Worm (Caenorhabditis elegans) whole organism, L4 larva: Measurements from ENCODE around the gene F21C10.11.
A peak's percentile ranks its signal among the peaks of the same experiment; 100 is the strongest.

Experiments used
- F26F4.8 ChIP-seq: fragments of 200-800 bp; sonication (Bioruptor generic); conservative IDR thresholded peaks from 2 replicates; pipeline ENCODE4 v1.3.6; 2022; ENCODE audit warnings: missing genetic modification characterization, missing compliant biosample characterization
- R02D3.7 ChIP-seq: fragments of 150-350 bp; sonication (generic microtip); optimal IDR thresholded peaks from 3 replicates; lab custom pipeline; 2014; ENCODE audit warnings: missing biosample characterization, missing genetic modification characterization
- T26A8.4 ChIP-seq: fragments of 200-800 bp; sonication (Bioruptor generic); IDR thresholded peaks from 2 replicates; pipeline ENCODE4 v1.3.6; 2022; ENCODE audit warnings: missing genetic modification characterization, missing compliant biosample characterization
- Y48G9A.11 ChIP-seq: fragments of 200-800 bp; sonication (Bioruptor generic); IDR thresholded peaks from 2 replicates; pipeline ENCODE4 v1.3.6; 2022; ENCODE audit warnings: missing genetic modification reagents, missing genetic modification characterization, missing compliant biosample characterization
- Y75B8A.6 ChIP-seq: fragments of 200-800 bp; sonication (Bioruptor generic); IDR thresholded peaks from 2 replicates; pipeline ENCODE4 v1.3.6; 2022; ENCODE audit warnings: missing genetic modification reagents, missing genetic modification characterization, missing compliant biosample characterization
- aha-1 ChIP-seq: fragments of 150-350 bp; peaks from one replicate; lab custom pipeline; 2014; ENCODE audit warnings: missing biosample characterization, missing genetic modification characterization
- arid-1 ChIP-seq: fragments of 200-800 bp; sonication (Bioruptor generic); conservative IDR thresholded peaks from 2 replicates; pipeline ENCODE4 v1.3.6; 2022; ENCODE audit warnings: missing genetic modification reagents, missing genetic modification characterization, missing compliant biosample characterization
- ceh-20 ChIP-seq: fragments of 200-800 bp; sonication (Bioruptor generic); IDR thresholded peaks from 2 replicates; pipeline ENCODE4 v1.3.6; 2022; ENCODE audit warnings: missing genetic modification reagents, missing genetic modification characterization, missing compliant biosample characterization
- daf-12 ChIP-seq: fragments of 150-350 bp; optimal IDR thresholded peaks from 2 replicates; lab custom pipeline; 2014; ENCODE audit warnings: missing biosample characterization, missing genetic modification reagents, missing genetic modification characterization
- daf-16 ChIP-seq, 3 experiments: sonication (generic microtip); optimal IDR thresholded peaks; 2 replicates each; lab custom pipeline; 2016 to 2017; ENCODE audit warnings: missing genetic modification characterization in 3 of 3, missing genetic modification reagents in 3 of 3, mild to moderate bottlenecking in 2 of 3, missing compliant biosample characterization in 2 of 3, missing biosample characterization in 1 of 3, moderate library complexity in 1 of 3
- dmd-6 ChIP-seq: fragments of 200-800 bp; sonication (Bioruptor generic); IDR thresholded peaks from 2 replicates; pipeline ENCODE4 v1.3.6; 2022; ENCODE audit warnings: missing genetic modification reagents, missing genetic modification characterization, missing compliant biosample characterization
- dve-1 ChIP-seq: sonication (generic microtip); optimal IDR thresholded peaks from 2 replicates; lab custom pipeline; 2017; ENCODE audit warnings: antibody characterized with exemption, mild to moderate bottlenecking, missing genetic modification characterization, missing compliant biosample characterization; ENCODE audit not compliant: insufficient read depth
- gei-8 ChIP-seq: fragments of 200-800 bp; sonication (Bioruptor generic); optimal IDR thresholded peaks from 2 replicates; lab custom pipeline; 2018; ENCODE audit warnings: mild to moderate bottlenecking, missing genetic modification characterization, missing compliant biosample characterization
- hif-1 ChIP-seq, 2 experiments: sonication (generic microtip); optimal IDR thresholded peaks; 2 replicates each; lab custom pipeline; 2016 to 2017; ENCODE audit warnings: missing compliant biosample characterization in 2 of 2, missing genetic modification characterization in 2 of 2, missing genetic modification reagents in 2 of 2, missing genotype in 2 of 2, mild to moderate bottlenecking in 1 of 2
- hlh-11 ChIP-seq: fragments of 200-800 bp; sonication (Bioruptor generic); optimal IDR thresholded peaks from 2 replicates; lab custom pipeline; 2018; ENCODE audit warnings: mild to moderate bottlenecking, missing genetic modification characterization, missing compliant biosample characterization
- hlh-30 ChIP-seq: sonication (generic microtip); optimal IDR thresholded peaks from 2 replicates; lab custom pipeline; 2017; ENCODE audit warnings: antibody characterized with exemption, mild to moderate bottlenecking, missing genetic modification characterization, missing compliant biosample characterization; ENCODE audit not compliant: insufficient read depth
- lin-38 ChIP-seq: fragments of 200-800 bp; sonication (Bioruptor generic); IDR thresholded peaks from 2 replicates; pipeline ENCODE4 v1.3.6; 2022; ENCODE audit warnings: missing genetic modification reagents, missing genetic modification characterization, missing compliant biosample characterization
- mdl-1 ChIP-seq, 2 experiments: fragments of 150-350 bp in 1 of 2; sonication (generic microtip) in 1 of 2; optimal IDR thresholded peaks; 2 replicates each; lab custom pipeline; 2014 to 2017; ENCODE audit warnings: missing biosample characterization in 2 of 2, missing genetic modification characterization in 2 of 2
- mdt-29 ChIP-seq: fragments of 200-800 bp; sonication (Bioruptor generic); IDR thresholded peaks from 2 replicates; pipeline ENCODE4 v1.3.6; 2022; ENCODE audit warnings: missing genetic modification reagents, missing genetic modification characterization, missing compliant biosample characterization
- mes-2 ChIP-seq: sonication (generic microtip); optimal IDR thresholded peaks from 2 replicates; lab custom pipeline; 2016; ENCODE audit warnings: missing genotype, mild to moderate bottlenecking, missing genetic modification characterization, missing compliant biosample characterization; ENCODE audit not compliant: poor library complexity, severe bottlenecking
- mxl-3 ChIP-seq: fragments of 200-800 bp; sonication (Bioruptor generic); optimal IDR thresholded peaks from 2 replicates; lab custom pipeline; 2018; ENCODE audit warnings: mild to moderate bottlenecking, missing genetic modification characterization, missing compliant biosample characterization
- nhr-102 ChIP-seq: sonication (generic microtip); optimal IDR thresholded peaks from 2 replicates; lab custom pipeline; 2016; ENCODE audit warnings: mild to moderate bottlenecking, missing genetic modification characterization, moderate library complexity, missing compliant biosample characterization
- nhr-11 ChIP-seq: fragments of 150-350 bp; optimal IDR thresholded peaks from 2 replicates; lab custom pipeline; 2014; ENCODE audit warnings: missing biosample characterization, missing genetic modification characterization
- nhr-237 ChIP-seq: sonication (generic microtip); optimal IDR thresholded peaks from 2 replicates; lab custom pipeline; 2017; ENCODE audit warnings: missing biosample characterization, missing genetic modification characterization
- nhr-28 ChIP-seq: fragments of 150-350 bp; optimal IDR thresholded peaks from 2 replicates; lab custom pipeline; 2014; ENCODE audit warnings: missing biosample characterization, missing genetic modification characterization
- nhr-41 ChIP-seq: fragments of 200-800 bp; sonication (Bioruptor generic); IDR thresholded peaks from 2 replicates; pipeline ENCODE4 v1.3.6; 2022; ENCODE audit warnings: missing genetic modification reagents, missing genetic modification characterization, missing compliant biosample characterization
- nhr-48 ChIP-seq: sonication (generic microtip); optimal IDR thresholded peaks from 2 replicates; lab custom pipeline; 2016; ENCODE audit warnings: mild to moderate bottlenecking, missing genetic modification characterization, missing compliant biosample characterization
- nhr-76 ChIP-seq: fragments of 150-350 bp; optimal IDR thresholded peaks from 2 replicates; lab custom pipeline; 2014; ENCODE audit warnings: missing biosample characterization, missing genetic modification characterization
- pqm-1 ChIP-seq: sonication (generic microtip); optimal IDR thresholded peaks from 2 replicates; lab custom pipeline; 2017; ENCODE audit warnings: missing biosample characterization, missing genetic modification characterization
- saeg-2 ChIP-seq: fragments of 200-800 bp; sonication (Bioruptor generic); IDR thresholded peaks from 2 replicates; pipeline ENCODE4 v1.3.6; 2022; ENCODE audit warnings: missing genetic modification reagents, missing genetic modification characterization, missing compliant biosample characterization
- skn-1 ChIP-seq: fragments of 150-350 bp; optimal IDR thresholded peaks from 2 replicates; lab custom pipeline; 2014; ENCODE audit warnings: missing biosample characterization, missing genetic modification characterization
- spr-1 ChIP-seq: sonication (generic microtip); optimal IDR thresholded peaks from 2 replicates; lab custom pipeline; 2016; ENCODE audit warnings: mild to moderate bottlenecking, missing genetic modification characterization, missing compliant biosample characterization
- tra-1 ChIP-seq: fragments of 200-800 bp; sonication (Bioruptor generic); IDR thresholded peaks from 2 replicates; pipeline ENCODE4 v1.3.6; 2022; ENCODE audit warnings: missing genetic modification reagents, missing genetic modification characterization, missing compliant biosample characterization
- unc-62 ChIP-seq, 3 experiments: fragments of 150-350 bp in 1 of 3; sonication (generic microtip); optimal IDR thresholded peaks in 2 of 3; peaks in 1 of 3; 1 replicate in 1 of 3; 2 replicates in 2 of 3; lab custom pipeline; 2014 to 2017; ENCODE audit warnings: missing biosample characterization in 3 of 3, missing genetic modification characterization in 3 of 3, missing genetic modification reagents in 3 of 3, missing genotype in 1 of 3
- ztf-7 ChIP-seq: fragments of 150-350 bp; optimal IDR thresholded peaks from 2 replicates; lab custom pipeline; 2014; ENCODE audit warnings: missing biosample characterization, missing genetic modification characterization

Gene F21C10.11

ce11 chrV:9075827-9076226 is 47.5 kb upstream of the F21C10.11 start (continued):
- TF ChIP-seq R02D3.7 (no peak), nhr-28 (tag; lab: Kevin White, UChicago) (peak; percentile 25), nhr-76 (tag; lab: Kevin White, UChicago) (no peak), spr-1 (no peak), arid-1 (GFP tag; lab: Robert Waterston, UW) (no peak)

- TF ChIP-seq ceh-20 (GFP tag; lab: Robert Waterston, UW) (no peak), Y48G9A.11 (GFP tag; lab: Robert Waterston, UW) (no peak), skn-1 (no peak), mxl-3 (no peak), daf-16 (GFP tag; optimal IDR thresholded peaks at IDR 0.05; lab: Kevin White, UChicago) (no peak), daf-16 (tag; optimal IDR thresholded peaks at IDR 0.05; lab: Kevin White, UChicago) (peak; percentile 4), nhr-237 (tag; lab: Kevin White, UChicago) (no peak), aha-1 (peak; percentile 92)
- TF ChIP-seq, all 104 proteins: peak for 2
These were observed 47.0 kb upstream of the F21C10.11 start, which contains the start of gene T27E4.7 for ce11 chrV:9076273-9076672. Gene T27E4.7 (minus strand): TSS chrV:9076322.

- TF ChIP-seq unc-62 (GFP tag; optimal IDR thresholded peaks at IDR 0.05 in 1 of 2; lab: Kevin White, UChicago) (peak in 1 of 2 experiments; percentile 53), unc-62 (tag; optimal IDR thresholded peaks at IDR 0.05; lab: Kevin White, UChicago) (no peak), nhr-28 (tag; lab: Kevin White, UChicago) (peak; percentile 66), F26F4.8 (GFP tag; lab: Robert Waterston, UW) (no peak)
These were observed 45.2 kb upstream of the F21C10.11 start for ce11 chrV:9078067-9078581.

DNA sequence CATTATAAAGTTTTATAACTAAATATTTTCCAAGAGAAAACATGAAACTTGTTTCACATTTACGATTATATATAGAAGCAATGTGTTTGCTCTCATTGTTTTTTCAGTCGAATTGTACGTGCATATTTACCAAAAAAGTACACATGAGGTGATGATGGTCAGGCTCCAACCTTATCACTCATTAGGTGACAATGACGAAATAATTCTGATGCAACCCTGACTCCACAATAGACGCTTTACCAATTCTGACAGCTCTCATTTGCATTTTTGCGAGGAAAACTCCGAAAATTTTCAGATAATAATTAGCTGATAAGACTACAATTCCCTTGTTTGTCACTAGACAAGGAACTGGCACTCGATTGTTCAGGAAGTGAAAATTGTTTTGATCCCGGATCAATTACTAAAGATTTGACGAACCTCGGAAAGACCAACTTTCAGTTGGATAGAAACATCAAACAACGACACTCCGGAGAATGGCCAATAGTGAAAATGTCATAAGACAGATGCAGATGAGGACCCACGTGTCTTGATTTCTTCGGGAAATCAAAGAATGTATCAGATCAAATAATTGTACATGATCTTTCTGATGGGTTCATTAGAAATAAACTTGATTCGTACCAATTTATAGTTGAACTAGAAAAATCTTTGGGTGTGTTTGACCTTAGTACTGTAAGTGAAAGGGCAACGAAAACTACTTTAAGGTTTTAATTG is 44.3 kb upstream of the F21C10.11 start:
- TF ChIP-seq unc-62 (GFP tag; optimal IDR thresholded peaks at IDR 0.05 in 1 of 2; lab: Kevin White, UChicago) (peak in 1 of 2 experiments; percentile 93), unc-62 (tag; optimal IDR thresholded peaks at IDR 0.05; lab: Kevin White, UChicago) (no peak), pqm-1 (peak; percentile 42), gei-8 (GFP tag; lab: Kevin White, UChicago) (peak; percentile 44), nhr-11 (no peak), aha-1 (peak; percentile 89), hlh-30 (tag; lab: Kevin White, UChicago) (peak; percentile 52), mdl-1 (tag; optimal IDR thresholded peaks at IDR 0.05; lab: Kevin White, UChicago) (peak in 1 of 2 experiments; percentile 55), ztf-7 (peak; percentile 53), Y75B8A.6 (GFP tag; lab: Robert Waterston, UW) (no peak), mes-2 (tag; lab: Kevin White, UChicago) (peak; percentile 33), nhr-48 (tag; lab: Kevin White, UChicago) (peak; percentile 85), T26A8.4 (0 out of 2 replicates have a peak, but pooled peaks have one; percentile 37), daf-12 (tag; lab: Kevin White, UChicago) (no peak), nhr-41 (no peak), saeg-2 (GFP tag; lab: Robert Waterston, UW) (0 out of 2 replicates have a peak, but pooled peaks have one; percentile 38), nhr-28 (tag; lab: Kevin White, UChicago) (peak; percentile 54), mdt-29 (GFP tag; lab: Robert Waterston, UW) (0 out of 2 replicates have a peak, but pooled peaks have one; percentile 24), nhr-102 (tag; lab: Kevin White, UChicago) (peak; percentile 75), hif-1 (tag; optimal IDR thresholded peaks at IDR 0.05; lab: Kevin White, UChicago) (peak; percentile 2 to 94), tra-1 (GFP tag; lab: Robert Waterston, UW) (peak; percentile 44; the same call in 1 of the 2 replicates), dve-1 (tag; lab: Kevin White, UChicago) (peak; percentile 74), dmd-6 (GFP tag; lab: Robert Waterston, UW) (peak; percentile 91), hlh-11 (tag; lab: Kevin White, UChicago) (peak; percentile 89), lin-38 (GFP tag; lab: Robert Waterston, UW) (no peak), daf-16 (GFP tag; optimal IDR thresholded peaks at IDR 0.05; lab: Kevin White, UChicago) (peak in 1 of 2 experiments; percentile 60), daf-16 (tag; optimal IDR thresholded peaks at IDR 0.05; lab: Kevin White, UChicago) (peak; percentile 93)
